Worm (Caenorhabditis elegans) whole organism, L1 larva: ENCODE results near the gene C46F2.1.
A peak's percentile ranks its signal among the peaks of the same experiment; 100 is the strongest.

Experiments
- aly-2 ChIP-seq: fragments of 150-350 bp; optimal IDR thresholded peaks from 2 replicates; lab custom pipeline; 2014; ENCODE audit warnings: missing biosample characterization, missing genetic modification characterization
- ceh-8 ChIP-seq: fragments of 200-800 bp; sonication (Bioruptor generic); optimal IDR thresholded peaks from 2 replicates; lab custom pipeline; 2018; ENCODE audit warnings: mild to moderate bottlenecking, missing genetic modification characterization, moderate library complexity, missing compliant biosample characterization
- ceh-82 ChIP-seq, 3 experiments: fragments of 150-350 bp in 1 of 3; sonication (generic microtip) in 2 of 3; optimal IDR thresholded peaks; 2 replicates each; lab custom pipeline; 2014 to 2017; ENCODE audit warnings: missing biosample characterization in 3 of 3, missing genetic modification characterization in 3 of 3
- dpl-1 ChIP-seq, 3 experiments: fragments of 150-350 bp in 2 of 3; sonication (generic microtip) in 1 of 3; optimal IDR thresholded peaks; 2 replicates each; lab custom pipeline; 2014 to 2017; ENCODE audit warnings: missing biosample characterization in 3 of 3, missing genetic modification characterization in 3 of 3, missing genetic modification reagents in 3 of 3
- efl-1 ChIP-seq, 4 experiments: fragments of 150-350 bp; optimal IDR thresholded peaks in 3 of 4; peaks in 1 of 4; 1 replicate in 1 of 4; 2 replicates in 3 of 4; lab custom pipeline; 2014; ENCODE audit warnings: missing biosample characterization in 2 of 4, missing genetic modification characterization in 2 of 4, missing genetic modification reagents in 2 of 4
- efl-3 ChIP-seq: fragments of 200-800 bp; sonication (Bioruptor generic); optimal IDR thresholded peaks from 2 replicates; lab custom pipeline; 2018; ENCODE audit warnings: mild to moderate bottlenecking, missing genetic modification characterization, missing compliant biosample characterization
- egl-13 ChIP-seq: sonication (generic microtip); optimal IDR thresholded peaks from 2 replicates; lab custom pipeline; 2016; ENCODE audit warnings: missing genotype, missing genetic modification reagents, missing genetic modification characterization, missing compliant biosample characterization
- elt-2 ChIP-seq: sonication (generic microtip); optimal IDR thresholded peaks from 2 replicates; lab custom pipeline; 2016; ENCODE audit warnings: missing genetic modification characterization, mild to moderate bottlenecking, inconsistent platforms, missing compliant biosample characterization, missing genetic modification reagents
- elt-3 ChIP-seq, 6 experiments: fragments of 150-350 bp in 1 of 6; sonication (generic microtip); optimal IDR thresholded peaks; 2 replicates each; lab custom pipeline; 2017 to 2018; ENCODE audit warnings: missing biosample characterization in 6 of 6, missing genetic modification characterization in 6 of 6, inconsistent platforms in 1 of 6
- ets-5 ChIP-seq: fragments of 200-800 bp; sonication (Bioruptor generic); IDR thresholded peaks from 2 replicates; pipeline ENCODE4 v1.3.6; 2022; ENCODE audit warnings: missing genetic modification characterization, missing compliant biosample characterization
- fkh-4 ChIP-seq: sonication (generic microtip); optimal IDR thresholded peaks from 2 replicates; lab custom pipeline; 2016; ENCODE audit warnings: missing compliant biosample characterization, missing genetic modification characterization, borderline replicate concordance
- hlh-17 ChIP-seq: fragments of 200-800 bp; sonication (Bioruptor generic); optimal IDR thresholded peaks from 2 replicates; lab custom pipeline; 2018; ENCODE audit warnings: missing genetic modification characterization, mild to moderate bottlenecking, missing compliant biosample characterization, moderate library complexity, borderline replicate concordance
- isw-1 ChIP-seq: fragments of 200-800 bp; sonication (Bioruptor generic); IDR thresholded peaks from 2 replicates; pipeline ENCODE4 v1.3.6; 2022; ENCODE audit warnings: missing genetic modification characterization, missing compliant biosample characterization
- lin-13 ChIP-seq: fragments of 150-350 bp; optimal IDR thresholded peaks from 2 replicates; lab custom pipeline; 2014; ENCODE audit warnings: missing biosample characterization, missing genetic modification reagents, missing genetic modification characterization
- lin-35 ChIP-seq, 2 experiments: fragments of 150-350 bp; optimal IDR thresholded peaks; 2 replicates each; lab custom pipeline; 2014; ENCODE audit warnings: missing biosample characterization in 2 of 2, missing genetic modification characterization in 2 of 2, missing genetic modification reagents in 2 of 2
- lin-39 ChIP-seq: fragments of 150-350 bp; optimal IDR thresholded peaks from 2 replicates; lab custom pipeline; 2014; ENCODE audit warnings: missing biosample characterization, missing genetic modification reagents, missing genetic modification characterization
- lsy-2 ChIP-seq, 2 experiments: fragments of 150-350 bp; optimal IDR thresholded peaks; 2 replicates each; lab custom pipeline; 2014; ENCODE audit warnings: missing biosample characterization in 2 of 2, missing genetic modification characterization in 2 of 2
- mab-9 ChIP-seq: fragments of 200-800 bp; sonication (Bioruptor generic); IDR thresholded peaks from 2 replicates; pipeline ENCODE4 v1.3.6; 2022; ENCODE audit warnings: missing genetic modification reagents, missing genetic modification characterization, missing compliant biosample characterization
- mdl-1 ChIP-seq, 2 experiments: fragments of 150-350 bp; optimal IDR thresholded peaks; 2 replicates each; lab custom pipeline; 2014 to 2017; ENCODE audit warnings: missing biosample characterization in 2 of 2, missing genetic modification characterization in 2 of 2, inconsistent platforms in 1 of 2
- mef-2 ChIP-seq: fragments of 150-350 bp; optimal IDR thresholded peaks from 2 replicates; lab custom pipeline; 2014; ENCODE audit warnings: missing biosample characterization, missing genetic modification characterization
- nhr-11 ChIP-seq: fragments of 150-350 bp; optimal IDR thresholded peaks from 2 replicates; lab custom pipeline; 2014; ENCODE audit warnings: missing biosample characterization, missing genetic modification characterization
- nhr-12 ChIP-seq: sonication (generic microtip); optimal IDR thresholded peaks from 2 replicates; lab custom pipeline; 2017; ENCODE audit warnings: missing biosample characterization, missing genetic modification characterization
- nhr-19 ChIP-seq: fragments of 200-800 bp; sonication (Bioruptor generic); conservative IDR thresholded peaks from 2 replicates; pipeline ENCODE4 v1.3.6; 2022; ENCODE audit warnings: missing genetic modification characterization, missing compliant biosample characterization
- nhr-237 ChIP-seq: fragments of 150-350 bp; optimal IDR thresholded peaks from 2 replicates; lab custom pipeline; 2014; ENCODE audit warnings: missing biosample characterization, missing genetic modification characterization
- nhr-71 ChIP-seq: sonication (generic microtip); optimal IDR thresholded peaks from 2 replicates; lab custom pipeline; 2016; ENCODE audit warnings: mild to moderate bottlenecking, missing genetic modification characterization, moderate library complexity, missing compliant biosample characterization
- nhr-77 ChIP-seq: fragments of 150-350 bp; optimal IDR thresholded peaks from 2 replicates; lab custom pipeline; 2014; ENCODE audit warnings: missing biosample characterization, missing genetic modification characterization
- nhr-84 ChIP-seq: sonication (generic microtip); optimal IDR thresholded peaks from 2 replicates; lab custom pipeline; 2017; ENCODE audit warnings: missing biosample characterization, missing genetic modification characterization
- nhr-90 ChIP-seq: sonication (generic microtip); optimal IDR thresholded peaks from 2 replicates; lab custom pipeline; 2016; ENCODE audit warnings: mild to moderate bottlenecking, missing genetic modification characterization, missing compliant biosample characterization; ENCODE audit not compliant: poor library complexity
- rnt-1 ChIP-seq: sonication (generic microtip); optimal IDR thresholded peaks from 2 replicates; lab custom pipeline; 2016; ENCODE audit warnings: mild to moderate bottlenecking, missing genetic modification characterization, moderate library complexity, missing compliant biosample characterization
- skn-1 ChIP-seq: fragments of 150-350 bp; optimal IDR thresholded peaks from 2 replicates; lab custom pipeline; 2014; ENCODE audit warnings: missing biosample characterization, missing genetic modification characterization
- snu-23 ChIP-seq: sonication (generic microtip); optimal IDR thresholded peaks from 2 replicates; lab custom pipeline; 2016; ENCODE audit warnings: missing genetic modification characterization, missing compliant biosample characterization
- sptf-1 ChIP-seq: fragments of 150-350 bp; optimal IDR thresholded peaks from 2 replicates; lab custom pipeline; 2014; ENCODE audit warnings: missing biosample characterization, missing genetic modification characterization
- swsn-7 ChIP-seq: sonication (generic microtip); optimal IDR thresholded peaks from 2 replicates; lab custom pipeline; 2016; ENCODE audit warnings: missing genetic modification characterization, missing compliant biosample characterization
- unc-130 ChIP-seq: fragments of 150-350 bp; optimal IDR thresholded peaks from 2 replicates; lab custom pipeline; 2017; ENCODE audit warnings: missing biosample characterization, missing genetic modification characterization, inconsistent platforms
- unc-62 ChIP-seq: fragments of 150-350 bp; optimal IDR thresholded peaks from 2 replicates; lab custom pipeline; 2014; ENCODE audit warnings: missing biosample characterization, missing genetic modification reagents, missing genetic modification characterization
- vab-15 ChIP-seq: sonication (generic microtip); optimal IDR thresholded peaks from 2 replicates; lab custom pipeline; 2017; ENCODE audit warnings: missing genotype, mild to moderate bottlenecking, missing genetic modification characterization, missing compliant biosample characterization
- xbp-1 ChIP-seq: sonication (generic microtip); optimal IDR thresholded peaks from 2 replicates; lab custom pipeline; 2016; ENCODE audit warnings: missing genetic modification characterization, missing compliant biosample characterization
- zip-4 ChIP-seq: fragments of 200-800 bp; sonication (Bioruptor generic); optimal IDR thresholded peaks from 2 replicates; lab custom pipeline; 2018; ENCODE audit warnings: mild to moderate bottlenecking, missing genetic modification characterization, moderate library complexity, missing compliant biosample characterization
- ztf-4 ChIP-seq: fragments of 150-350 bp; optimal IDR thresholded peaks from 2 replicates; lab custom pipeline; 2014; ENCODE audit warnings: missing biosample characterization, missing genetic modification characterization

The C46F2.1 gene

ce11 chrX:8089916-8090315 lies 12.1 kb downstream of the C46F2.1 start (continued):
- TF ChIP-seq rnt-1 (tag; lab: Kevin White, UChicago) (peak; percentile 11), nhr-71 (tag; lab: Kevin White, UChicago) (peak; percentile 81), hlh-17 (GFP tag; lab: Kevin White, UChicago) (no peak), elt-3 (tag; optimal IDR thresholded peaks at IDR 0.05; lab: Kevin White, UChicago) (peak in 4 of 6 experiments; percentile 16 to 60 (median 26)), ceh-8 (no peak), efl-3 (GFP tag; lab: Kevin White, UChicago) (no peak), skn-1 (tag; lab: Kevin White, UChicago) (no peak), mab-9 (GFP tag; lab: Robert Waterston, UW) (no peak), ets-5 (GFP tag; lab: Robert Waterston, UW) (no peak), swsn-7 (tag; lab: Kevin White, UChicago) (peak; percentile 1), nhr-77 (tag; lab: Kevin White, UChicago) (no peak), mef-2 (tag; lab: Kevin White, UChicago) (no peak), egl-13 (tag; lab: Kevin White, UChicago) (no peak), unc-130 (tag; lab: Kevin White, UChicago) (no peak), mdl-1 (tag; optimal IDR thresholded peaks at IDR 0.05; lab: Kevin White, UChicago) (peak in 1 of 2 experiments; percentile 37), unc-62 (no peak), vab-15 (tag; lab: Kevin White, UChicago) (peak; percentile 19), efl-1 (optimal IDR thresholded peaks at IDR 0.05; lab: Kevin White, UChicago) (no peak), efl-1 (GFP tag; optimal IDR thresholded peaks at IDR 0.05 in 1 of 2; lab: Kevin White, UChicago) (no peak), ceh-82 (tag; optimal IDR thresholded peaks at IDR 0.05; lab: Kevin White, UChicago) (peak in 1 of 3 experiments; percentile 7), fkh-4 (tag; lab: Kevin White, UChicago) (no peak), sptf-1 (no peak), isw-1 (GFP tag; lab: Robert Waterston, UW) (no peak), nhr-11 (peak; percentile 31), lsy-2 (tag; optimal IDR thresholded peaks at IDR 0.05; lab: Kevin White, UChicago) (peak; percentile 14 to 52), lin-13 (no peak), lin-35 (GFP tag; optimal IDR thresholded peaks at IDR 0.05; lab: Kevin White, UChicago) (peak in 1 of 2 experiments; percentile 49), nhr-12 (tag; lab: Kevin White, UChicago) (no peak), dpl-1 (GFP tag; optimal IDR thresholded peaks at IDR 0.05; lab: Kevin White, UChicago) (no peak), zip-4 (no peak)

ce11 chrX:8098813-8099360 lies 21.0 kb downstream of the C46F2.1 start, which contains the start of gene catp-5:
Gene catp-5 (minus strand): TSS chrX:8098863.
- peak; percentile 1 for TF ChIP-seq elt-2 (tag; lab: Kevin White, UChicago)
- TF ChIP-seq aly-2 (tag; lab: Kevin White, UChicago), result no peak
- no peak for TF ChIP-seq lin-39 (tag; lab: Kevin White, UChicago)

DNA sequence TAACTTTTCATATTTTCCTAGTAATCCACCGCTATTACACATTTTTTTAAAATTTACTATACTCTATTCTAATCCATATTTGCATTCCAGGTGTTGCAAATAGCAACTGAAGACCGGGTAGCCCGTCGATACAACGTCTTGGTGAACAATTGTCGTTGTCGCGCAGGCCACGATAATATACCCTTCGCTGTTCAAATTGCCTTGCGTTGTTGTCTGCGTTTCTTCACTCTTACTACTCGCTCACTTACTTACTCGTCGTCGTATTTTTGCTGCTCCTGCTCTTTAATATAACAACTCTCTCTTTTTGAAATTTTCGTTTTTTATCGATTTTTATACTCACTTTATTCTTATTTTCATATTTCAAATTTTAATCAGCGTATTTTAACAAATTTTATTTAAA lies 26.1 kb downstream of the C46F2.1 start, which contains the start of gene K07E3.2:
Gene K07E3.2 (plus strand): TSS at position 400 of the 400 bp plus-strand sequence.
- TF ChIP-seq swsn-7 (tag; lab: Kevin White, UChicago), result no peak
- peak; percentile 35 for TF ChIP-seq nhr-90
- TF ChIP-seq nhr-237, result no peak
- no peak for TF ChIP-seq nhr-84 (tag; lab: Kevin White, UChicago)
- peak; percentile 47 for TF ChIP-seq snu-23 (GFP tag; lab: Kevin White, UChicago)
- no peak for TF ChIP-seq ztf-4 (tag; lab: Kevin White, UChicago)
- no peak for TF ChIP-seq isw-1 (GFP tag; lab: Robert Waterston, UW)
- peak; percentile 17 for TF ChIP-seq nhr-71 (tag; lab: Kevin White, UChicago)
- peak; percentile 11 for TF ChIP-seq xbp-1
- peak in 1 of 3 experiments; percentile 20 for TF ChIP-seq ceh-82 (tag; optimal IDR thresholded peaks at IDR 0.05; lab: Kevin White, UChicago)
- TF ChIP-seq nhr-19 (GFP tag; lab: Robert Waterston, UW), result no peak
